Fruit fly (Drosophila melanogaster): ENCODE results near the gene CG5421.

The CG5421 gene

dm6 chr2L:12493101-12493770 lies 45.3 kb upstream of the CG5421 start:
- TF ChIP-seq trh (GFP tag; optimal IDR thresholded peaks at IDR 0.05) (no peak), CG8281 (tag; optimal IDR thresholded peaks at IDR 0.05) (no peak), chinmo (GFP tag; IDR thresholded peaks at IDR 0.05; ENCODE audit: partially characterized antibody) (0 out of 4 replicates have a peak, but pooled peaks have one; percentile 67), jing (GFP tag; optimal IDR thresholded peaks at IDR 0.05) (no peak), ftz-f1 (GFP tag; optimal IDR thresholded peaks at IDR 0.05) (peak; percentile 39), abd-A (tag; optimal IDR thresholded peaks at IDR 0.05) (peak; percentile 28), Med (GFP tag) (peak; percentile 54), CG5953 (GFP tag; IDR thresholded peaks at IDR 0.05) (no peak), CG1792 (GFP tag; optimal IDR thresholded peaks at IDR 0.05) (no peak), dm (GFP tag; optimal IDR thresholded peaks at IDR 0.05) (no peak), fd3F (GFP tag; optimal IDR thresholded peaks at IDR 0.05) (no peak), CG12219 (GFP tag; optimal IDR thresholded peaks at IDR 0.05) (no peak), cato (GFP tag; optimal IDR thresholded peaks at IDR 0.05; ENCODE audit: borderline replicate concordance) (no peak), CG5245 (GFP tag; optimal IDR thresholded peaks at IDR 0.05) (no peak), so (GFP tag; IDR thresholded peaks at IDR 0.05) (0 out of 3 replicates have a peak, but pooled peaks have one; percentile 41), peb (GFP tag; IDR thresholded peaks at IDR 0.05) (no peak), zf30C (GFP tag; optimal IDR thresholded peaks at IDR 0.05) (no peak), CG4282 (GFP tag; optimal IDR thresholded peaks at IDR 0.05) (no peak), stwl (tag; optimal IDR thresholded peaks at IDR 0.05) (no peak), CG17361 (GFP tag; IDR thresholded peaks at IDR 0.05) (no peak), caup (GFP tag; optimal IDR thresholded peaks at IDR 0.05; ENCODE audit: severe bottlenecking) (no peak), mam (GFP tag; optimal IDR thresholded peaks at IDR 0.05) (no peak), gcm2 (GFP tag; optimal IDR thresholded peaks at IDR 0.05) (no peak), CG6254 (GFP tag; optimal IDR thresholded peaks at IDR 0.05) (no peak), CG10979 (tag; optimal IDR thresholded peaks at IDR 0.05) (no peak), crc (GFP tag; optimal IDR thresholded peaks at IDR 0.05) (no peak), CG2712 (tag; optimal IDR thresholded peaks at IDR 0.05) (no peak), ab (GFP tag; optimal IDR thresholded peaks at IDR 0.05) (no peak), Oli (tag; optimal IDR thresholded peaks at IDR 0.05) (no peak), dmrt99B (tag; optimal IDR thresholded peaks at IDR 0.05) (no peak), slou (GFP tag; optimal IDR thresholded peaks at IDR 0.05) (no peak), CG8924 (tag; optimal IDR thresholded peaks at IDR 0.05) (peak; percentile 92), odd (GFP tag; optimal IDR thresholded peaks at IDR 0.05) (no peak), CG34376 (GFP tag; optimal IDR thresholded peaks at IDR 0.05) (no peak), Tbp (GFP tag; optimal IDR thresholded peaks at IDR 0.05) (no peak), fd96Cb (tag; optimal IDR thresholded peaks at IDR 0.05) (no peak), CG10274 (GFP tag; optimal IDR thresholded peaks at IDR 0.05) (no peak), crol (GFP tag; IDR thresholded peaks at IDR 0.05) (no peak), CG2889 (GFP tag; IDR thresholded peaks at IDR 0.05) (no peak), CG11456 (GFP tag; IDR thresholded peaks at IDR 0.05) (no peak), Sry-δ (GFP tag; optimal IDR thresholded peaks at IDR 0.05) (no peak), CG12299 (tag; optimal IDR thresholded peaks at IDR 0.05) (no peak), exex (tag; optimal IDR thresholded peaks at IDR 0.05) (peak; percentile 3), hkb (optimal IDR thresholded peaks at IDR 0.05) (no peak), hkb (GFP tag; IDR thresholded peaks at IDR 0.05) (peak; percentile 43; the same call in 1 of the 2 replicates), CG12104 (GFP tag; optimal IDR thresholded peaks at IDR 0.05) (no peak), Mad (GFP tag; optimal IDR thresholded peaks at IDR 0.05) (no peak), ind (GFP tag; optimal IDR thresholded peaks at IDR 0.05) (no peak), gro (GFP tag; optimal IDR thresholded peaks at IDR 0.05) (no peak), en (GFP tag; optimal IDR thresholded peaks at IDR 0.05) (no peak), ash1 (GFP tag; optimal IDR thresholded peaks at IDR 0.05) (no peak)

All from whole organism, embryonic.